Fruit fly (Drosophila melanogaster) whole organism, prepupa: Measurements from ENCODE around the gene cac.

ENCODE experiments used
- Blimp-1 ChIP-seq: fragments of 200-800 bp; sonication (Bioruptor generic); optimal IDR thresholded peaks from 3 replicates; lab custom pipeline; 2017; ENCODE audit warnings: missing biosample characterization, missing genetic modification characterization, mild to moderate bottlenecking, moderate library complexity, missing genetic modification reagents
- CG11762 ChIP-seq: fragments of 200-800 bp; sonication (Bioruptor generic); optimal IDR thresholded peaks from 3 replicates; lab custom pipeline; 2016; ENCODE audit warnings: missing biosample characterization, missing genetic modification characterization; ENCODE audit not compliant: insufficient read depth
- CG11902 ChIP-seq: fragments of 200-800 bp; sonication (Bioruptor generic); optimal IDR thresholded peaks from 3 replicates; lab custom pipeline; 2016; ENCODE audit warnings: missing biosample characterization, missing genetic modification characterization
- CG15336 ChIP-seq: fragments of 200-800 bp; sonication (Bioruptor generic); IDR thresholded peaks from 2 replicates; pipeline ENCODE4 v1.3.6; 2022; ENCODE audit warnings: missing biosample characterization, missing genetic modification characterization
- CG1621 ChIP-seq: fragments of 200-800 bp; sonication (Bioruptor generic); optimal IDR thresholded peaks from 3 replicates; lab custom pipeline; 2018; ENCODE audit warnings: missing biosample characterization, mild to moderate bottlenecking, missing genetic modification characterization
- CG3032 ChIP-seq: fragments of 200-800 bp; optimal IDR thresholded peaks from 2 replicates; lab custom pipeline; 2019; ENCODE audit warnings: missing biosample characterization, mild to moderate bottlenecking, missing genetic modification characterization, moderate library complexity
- CG31627 ChIP-seq: fragments of 200-800 bp; sonication (Bioruptor generic); optimal IDR thresholded peaks from 3 replicates; lab custom pipeline; 2016; ENCODE audit warnings: missing biosample characterization, missing genetic modification characterization
- CG32006 ChIP-seq: fragments of 200-800 bp; sonication (Bioruptor generic); optimal IDR thresholded peaks from 3 replicates; lab custom pipeline; 2017; ENCODE audit warnings: missing biosample characterization, mild to moderate bottlenecking, missing genetic modification characterization
- CG34406 ChIP-seq: fragments of 200-800 bp; sonication (Bioruptor generic); optimal IDR thresholded peaks from 3 replicates; lab custom pipeline; 2016; ENCODE audit warnings: missing biosample characterization, missing genetic modification characterization
- CG3919 ChIP-seq: fragments of 200-800 bp; sonication (Bioruptor generic); optimal IDR thresholded peaks from 3 replicates; lab custom pipeline; 2016; ENCODE audit warnings: missing biosample characterization, missing genetic modification characterization
- CG6163 ChIP-seq: fragments of 200-800 bp; sonication (Bioruptor generic); IDR thresholded peaks from 3 replicates; pipeline ENCODE4 v1.3.6; 2022; ENCODE audit warnings: missing biosample characterization, missing genetic modification characterization
- CG6276 ChIP-seq: fragments of 200-800 bp; sonication (Bioruptor generic); optimal IDR thresholded peaks from 2 replicates; lab custom pipeline; 2017; ENCODE audit warnings: missing biosample characterization, mild to moderate bottlenecking, missing genetic modification characterization
- CG6792 ChIP-seq: fragments of 200-800 bp; sonication (Bioruptor generic); optimal IDR thresholded peaks from 3 replicates; lab custom pipeline; 2016; ENCODE audit warnings: missing biosample characterization, missing genetic modification characterization
- CG6808 ChIP-seq: fragments of 200-800 bp; sonication (Bioruptor generic); optimal IDR thresholded peaks from 3 replicates; lab custom pipeline; 2017; ENCODE audit warnings: missing biosample characterization, missing genetic modification characterization, mild to moderate bottlenecking, moderate library complexity, missing genetic modification reagents
- CG6854 ChIP-seq: fragments of 200-800 bp; sonication (Bioruptor generic); optimal IDR thresholded peaks from 2 replicates; lab custom pipeline; 2017; ENCODE audit warnings: missing biosample characterization, mild to moderate bottlenecking, missing genetic modification characterization
- CG7368 ChIP-seq: fragments of 200-800 bp; sonication (Bioruptor generic); optimal IDR thresholded peaks from 3 replicates; lab custom pipeline; 2016; ENCODE audit warnings: missing biosample characterization, missing genetic modification characterization
- CG8119 ChIP-seq: fragments of 200-800 bp; sonication (Bioruptor generic); IDR thresholded peaks from 3 replicates; pipeline ENCODE4 v1.3.6; 2022; ENCODE audit warnings: missing biosample characterization, missing genetic modification characterization
- CG8319 ChIP-seq: fragments of 200-800 bp; sonication (Bioruptor generic); optimal IDR thresholded peaks from 3 replicates; lab custom pipeline; 2016; ENCODE audit warnings: missing biosample characterization, missing genetic modification characterization
- CG8632 ChIP-seq: fragments of 200-800 bp; sonication (Bioruptor generic); optimal IDR thresholded peaks from 3 replicates; lab custom pipeline; 2016; ENCODE audit warnings: missing biosample characterization, missing genetic modification characterization
- Eip75B ChIP-seq: fragments of 200-800 bp; sonication (Bioruptor generic); optimal IDR thresholded peaks from 3 replicates; lab custom pipeline; 2016; ENCODE audit warnings: missing biosample characterization, missing genetic modification characterization
- Eip78C ChIP-seq: fragments of 200-800 bp; sonication (Bioruptor generic); peaks from one replicate; lab custom pipeline; 2016; ENCODE audit warnings: missing biosample characterization, missing genetic modification characterization
- Ets21C ChIP-seq: fragments of 200-800 bp; sonication (Bioruptor generic); optimal IDR thresholded peaks from 3 replicates; lab custom pipeline; 2016; ENCODE audit warnings: missing biosample characterization, missing genetic modification characterization
- Ets96B ChIP-seq: fragments of 200-800 bp; optimal IDR thresholded peaks from 2 replicates; lab custom pipeline; 2019; ENCODE audit warnings: missing biosample characterization, mild to moderate bottlenecking, missing genetic modification characterization, moderate library complexity
- Hr39 ChIP-seq: fragments of 200-800 bp; sonication (Bioruptor generic); optimal IDR thresholded peaks from 2 replicates; lab custom pipeline; 2016; ENCODE audit warnings: missing biosample characterization, missing genetic modification characterization
- Hr4 ChIP-seq: fragments of 200-800 bp; sonication (Bioruptor generic); optimal IDR thresholded peaks from 3 replicates; lab custom pipeline; 2016; ENCODE audit warnings: missing biosample characterization, missing genetic modification characterization
- Met ChIP-seq: fragments of 200-800 bp; sonication (Bioruptor generic); optimal IDR thresholded peaks from 3 replicates; lab custom pipeline; 2016; ENCODE audit warnings: missing biosample characterization, missing genetic modification characterization
- Sox14 ChIP-seq: fragments of 200-800 bp; sonication (Bioruptor generic); optimal IDR thresholded peaks from 3 replicates; lab custom pipeline; 2016; ENCODE audit warnings: missing biosample characterization, missing genetic modification characterization
- Sox15 ChIP-seq: fragments of 200-800 bp; sonication (Bioruptor generic); optimal IDR thresholded peaks from 3 replicates; lab custom pipeline; 2016; ENCODE audit warnings: missing biosample characterization, missing genetic modification characterization
- acj6 ChIP-seq: fragments of 200-800 bp; sonication (Bioruptor generic); optimal IDR thresholded peaks from 3 replicates; lab custom pipeline; 2016; ENCODE audit warnings: missing biosample characterization, missing genetic modification characterization
- cyc ChIP-seq: fragments of 200-800 bp; sonication (Bioruptor generic); optimal IDR thresholded peaks from 3 replicates; lab custom pipeline; 2016; ENCODE audit warnings: missing biosample characterization, missing genetic modification characterization
- dac ChIP-seq: fragments of 200-800 bp; sonication (Bioruptor generic); optimal IDR thresholded peaks from 2 replicates; lab custom pipeline; 2017; ENCODE audit warnings: missing biosample characterization, mild to moderate bottlenecking, missing genetic modification characterization
- esn ChIP-seq: fragments of 200-800 bp; sonication (Bioruptor generic); optimal IDR thresholded peaks from 2 replicates; lab custom pipeline; 2016; ENCODE audit warnings: missing biosample characterization, mild to moderate bottlenecking, missing genetic modification characterization, moderate library complexity
- fkh ChIP-seq: fragments of 200-800 bp; sonication (Bioruptor generic); optimal IDR thresholded peaks from 3 replicates; lab custom pipeline; 2017; ENCODE audit warnings: missing biosample characterization, mild to moderate bottlenecking, missing genetic modification characterization, moderate library complexity
- lz ChIP-seq: fragments of 200-800 bp; sonication (Bioruptor generic); optimal IDR thresholded peaks from 3 replicates; lab custom pipeline; 2016; ENCODE audit warnings: missing biosample characterization, missing genetic modification characterization
- salr ChIP-seq, 2 experiments: fragments of 200-800 bp; sonication (Bioruptor generic); optimal IDR thresholded peaks; 3 replicates each; lab custom pipeline; 2016 to 2018; ENCODE audit warnings: missing biosample characterization in 2 of 2, missing genetic modification characterization in 2 of 2, mild to moderate bottlenecking in 1 of 2
- ss ChIP-seq, 2 experiments: fragments of 200-800 bp; sonication (Bioruptor generic); optimal IDR thresholded peaks; 2 replicates in 1 of 2; 3 replicates in 1 of 2; lab custom pipeline; 2017 to 2018; ENCODE audit warnings: mild to moderate bottlenecking in 2 of 2, missing biosample characterization in 2 of 2, missing genetic modification characterization in 2 of 2, moderate library complexity in 1 of 2
- svp ChIP-seq: fragments of 200-800 bp; sonication (Bioruptor generic); peaks from one replicate; lab custom pipeline; 2016; ENCODE audit warnings: missing biosample characterization, missing genetic modification characterization
- topi ChIP-seq: fragments of 200-800 bp; sonication (Bioruptor generic); optimal IDR thresholded peaks from 3 replicates; lab custom pipeline; 2016; ENCODE audit warnings: missing biosample characterization, missing genetic modification characterization
- vri ChIP-seq: fragments of 200-800 bp; sonication (Bioruptor generic); optimal IDR thresholded peaks from 3 replicates; lab custom pipeline; 2016; ENCODE audit warnings: missing biosample characterization, mild to moderate bottlenecking, missing genetic modification characterization

Gene cac

DNA sequence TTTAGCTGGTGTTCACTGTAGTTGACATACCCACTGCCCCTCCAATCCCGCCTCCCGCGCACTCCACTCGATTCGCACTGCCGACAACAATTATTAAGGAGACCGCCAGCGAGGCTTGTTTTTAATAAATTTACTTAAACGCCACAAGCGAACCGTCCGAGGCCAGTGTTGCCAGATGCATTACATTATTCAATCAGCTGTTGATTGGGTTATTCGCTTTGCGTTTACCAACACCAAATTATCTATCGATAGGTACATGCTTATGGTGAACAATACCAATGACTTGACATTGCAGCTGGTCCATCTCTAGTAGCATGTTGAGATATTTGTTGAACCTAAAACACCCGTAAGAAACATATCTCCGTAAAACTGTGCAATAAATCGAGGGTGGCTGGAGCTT, 97.9 kb downstream of the cac start, which contains the start of the genes CG10353 and SelG:
Gene CG10353, minus strand, starts transcription at position 187 of the 400 bp plus-strand sequence.
Gene SelG, plus strand, starts transcription at position 309 of the 400 bp plus-strand sequence.
- TF ChIP-seq CG6276 (GFP tag; lab: Kevin White, UChicago) (no peak), Sox15 (GFP tag; lab: Kevin White, UChicago) (no peak), CG1621 (tag; lab: Kevin White, UChicago) (peak; percentile 71), Ets21C (GFP tag; lab: Kevin White, UChicago) (peak; percentile 25), CG11762 (GFP tag; lab: Kevin White, UChicago) (no peak), CG8632 (no peak), CG3919 (peak; percentile 34), CG31627 (GFP tag; lab: Kevin White, UChicago) (peak; percentile 31), vri (no peak), Eip75B (GFP tag; lab: Kevin White, UChicago) (peak; percentile 29), CG34406 (no peak), Eip78C (GFP tag; lab: Kevin White, UChicago) (peak; percentile 70), Hr39 (GFP tag; lab: Kevin White, UChicago) (peak; percentile 25), Blimp-1 (GFP tag; lab: Kevin White, UChicago) (no peak), CG6808 (no peak), topi (GFP tag; lab: Kevin White, UChicago) (peak; percentile 37), esn (GFP tag; lab: Kevin White, UChicago) (peak; percentile 50), CG8319 (GFP tag; lab: Kevin White, UChicago) (no peak), acj6 (GFP tag; lab: Kevin White, UChicago) (no peak), Ets96B (tag; lab: Kevin White, UChicago) (no peak), svp (GFP tag; lab: Kevin White, UChicago) (peak; percentile 67), salr (GFP tag; optimal IDR thresholded peaks at IDR 0.05; lab: Kevin White, UChicago) (no peak), fkh (GFP tag; lab: Kevin White, UChicago) (peak; percentile 50), lz (GFP tag; lab: Kevin White, UChicago) (peak; percentile 31), CG6854 (GFP tag; lab: Kevin White, UChicago) (peak; percentile 14), dac (GFP tag; lab: Kevin White, UChicago) (no peak), ss (GFP tag; optimal IDR thresholded peaks at IDR 0.05; lab: Kevin White, UChicago) (peak in 1 of 2 experiments; percentile 6), cyc (GFP tag; lab: Kevin White, UChicago) (peak; percentile 40), CG6792 (GFP tag; lab: Kevin White, UChicago) (no peak), CG6163 (GFP tag; lab: Robert Waterston, UW) (no peak), Met (GFP tag; lab: Kevin White, UChicago) (peak; percentile 27), Sox14 (peak; percentile 28)
- TF ChIP-seq, all 60 proteins: peak for 17

- peak; percentile 31; the same call in 1 of the 2 replicates for TF ChIP-seq CG15336 (GFP tag; lab: Robert Waterston, UW)
- TF ChIP-seq CG8119, result peak; percentile 43; the same call in 1 of the 3 replicates
- no peak for TF ChIP-seq CG6163 (GFP tag; lab: Robert Waterston, UW)
- TF ChIP-seq Hr4 (GFP tag; lab: Kevin White, UChicago), result peak; percentile 22
- TF ChIP-seq CG32006, result peak; percentile 52
- peak; percentile 21 for TF ChIP-seq Eip78C (GFP tag; lab: Kevin White, UChicago)
- no peak for TF ChIP-seq CG7368
These were observed 99.5 kb downstream of the cac start for dm6 chrX:11885356-11885755.

- no peak for TF ChIP-seq CG3032
- TF ChIP-seq salr (GFP tag; optimal IDR thresholded peaks at IDR 0.05; lab: Kevin White, UChicago), result no peak
- TF ChIP-seq CG11902 (GFP tag; lab: Kevin White, UChicago), result no peak
- no peak for TF ChIP-seq cyc (GFP tag; lab: Kevin White, UChicago)
- peak; percentile 53 for TF ChIP-seq vri
- no peak for TF ChIP-seq CG6792 (GFP tag; lab: Kevin White, UChicago)
- no peak for TF ChIP-seq Blimp-1 (GFP tag; lab: Kevin White, UChicago)
- TF ChIP-seq CG32006, result no peak
These were observed 100.8 kb downstream of the cac start for dm6 chrX:11884134-11884533.
